Worm (Caenorhabditis elegans) whole organism, L3 larva: ENCODE data around the gene F44D12.19.

ENCODE experiments used
- aly-2 ChIP-seq: fragments of 150-350 bp; optimal IDR thresholded peaks from 2 replicates; lab custom pipeline; 2014; ENCODE audit warnings: missing biosample characterization, missing genetic modification characterization
- elt-1 ChIP-seq: fragments of 150-350 bp; optimal IDR thresholded peaks from 2 replicates; lab custom pipeline; 2014; ENCODE audit warnings: missing biosample characterization, missing genetic modification characterization
- mdl-1 ChIP-seq: fragments of 150-350 bp; optimal IDR thresholded peaks from 2 replicates; lab custom pipeline; 2014; ENCODE audit warnings: missing biosample characterization, missing genetic modification characterization

- TF ChIP-seq aly-2 (tag; lab: Kevin White, UChicago): no peak
- TF ChIP-seq mdl-1 (tag; lab: Kevin White, UChicago): no peak
- no peak for TF ChIP-seq elt-1 (tag; lab: Kevin White, UChicago)
These were observed 42.6 kb downstream of the F44D12.19 start for ce11 chrIV:10063941-10064340.
